Fruit fly (Drosophila melanogaster): ENCODE data around the gene CG13771.

DNA sequence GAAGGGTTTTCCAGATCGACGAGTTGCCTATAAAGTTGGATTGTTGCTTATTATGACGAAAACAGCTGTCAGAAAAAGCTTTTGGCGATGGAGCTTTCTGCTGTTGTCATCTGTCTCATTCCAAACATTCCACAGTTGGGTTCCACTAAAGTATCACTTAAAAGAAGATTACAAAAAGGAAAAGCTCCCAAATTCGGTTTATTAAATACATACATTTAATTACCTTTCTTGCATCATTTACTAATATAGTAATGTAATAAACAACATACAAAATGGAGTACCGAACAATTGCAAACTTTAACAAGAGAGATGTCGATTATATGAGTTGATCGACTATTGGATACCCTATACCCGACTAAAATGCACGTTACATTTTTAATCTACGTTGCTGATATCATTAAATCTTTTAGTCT, 7.1 kb downstream of the CG13771 start, which contains the start of gene CG31633:
- no peak for TF ChIP-seq pan (optimal IDR thresholded peaks at IDR 0.05)
- TF ChIP-seq EcR (GFP tag; optimal IDR thresholded peaks at IDR 0.05): no peak
- no peak for TF ChIP-seq Dll (optimal IDR thresholded peaks at IDR 0.05)
- TF ChIP-seq psq (optimal IDR thresholded peaks at IDR 0.05): no peak
- no peak for TF ChIP-seq usp (GFP tag; optimal IDR thresholded peaks at IDR 0.05)
- TF ChIP-seq CG8478 (optimal IDR thresholded peaks at IDR 0.05): no peak

All from whole organism.